Worm (Caenorhabditis elegans) whole organism, late embryonic: ENCODE results near the gene ZK688.5.

Experiments
- fkh-10 ChIP-seq: fragments of 150-350 bp; optimal IDR thresholded peaks from 2 replicates; lab custom pipeline; 2014; ENCODE audit warnings: missing biosample characterization, missing genetic modification reagents, missing genetic modification characterization
- nfya-1 ChIP-seq: sonication (generic microtip); optimal IDR thresholded peaks from 2 replicates; lab custom pipeline; 2017; ENCODE audit warnings: missing genetic modification characterization, mild to moderate bottlenecking, missing compliant biosample characterization, antibody characterized with exemption, moderate library complexity
- pax-1 ChIP-seq: fragments of 150-350 bp; optimal IDR thresholded peaks from 2 replicates; lab custom pipeline; 2014; ENCODE audit warnings: missing biosample characterization, missing genetic modification characterization
- pha-4 ChIP-seq: fragments of 150-350 bp; optimal IDR thresholded peaks from 2 replicates; lab custom pipeline; 2018; ENCODE audit warnings: missing biosample characterization, missing genetic modification reagents, missing genetic modification characterization

DNA sequence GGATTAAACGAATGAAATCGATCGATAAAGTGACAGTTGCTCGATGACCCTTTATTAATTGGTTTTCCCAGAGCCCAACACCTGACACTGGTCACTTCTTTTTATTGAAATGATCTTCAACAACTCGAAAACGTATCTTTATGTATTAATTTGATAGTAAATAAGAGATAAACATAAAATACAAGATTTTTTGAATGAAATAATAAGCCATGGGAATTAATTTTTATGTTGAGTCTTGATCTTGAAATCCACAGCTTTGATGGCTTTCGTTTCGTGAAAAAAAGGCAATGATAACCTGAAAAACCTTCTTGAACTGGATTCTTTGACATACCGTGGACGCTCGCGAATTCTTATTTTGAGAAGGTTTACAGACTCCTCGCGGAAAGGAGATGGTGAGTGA is 16.1 kb upstream of the ZK688.5 start, which contains the start of gene pcp-5:
- TF ChIP-seq fkh-10 (GFP tag; lab: Kevin White, UChicago) (no peak), pax-1 (tag; lab: Kevin White, UChicago) (no peak), pha-4 (tag; lab: Kevin White, UChicago) (no peak), nfya-1 (no peak)
